Worm (Caenorhabditis elegans) whole organism, L4/young adult: ENCODE data around the gene B0302.4.

Experiments
- W03F9.2 ChIP-seq: fragments of 150-350 bp; optimal IDR thresholded peaks from 2 replicates; lab custom pipeline; 2014; ENCODE audit warnings: missing biosample characterization, missing genetic modification characterization
- dao-5 ChIP-seq: sonication (generic microtip); optimal IDR thresholded peaks from 2 replicates; lab custom pipeline; 2016; ENCODE audit warnings: missing genotype, missing genetic modification characterization, moderate library complexity, missing compliant biosample characterization
- him-1 ChIP-seq: sonication (generic microtip); optimal IDR thresholded peaks from 2 replicates; lab custom pipeline; 2016; ENCODE audit warnings: missing genotype, missing genetic modification reagents, missing genetic modification characterization, missing compliant biosample characterization

- TF ChIP-seq him-1 (tag; lab: Kevin White, UChicago) (no peak), W03F9.2 (tag; lab: Kevin White, UChicago) (no peak), dao-5 (no peak)
These were observed 37.3 kb downstream of the B0302.4 start for ce11 chrX:17139204-17139780.
